Worm (Caenorhabditis elegans) whole organism, early embryonic: ENCODE measurements around the gene srbc-57.

ENCODE experiments used
- B0310.2 ChIP-seq: sonication (generic microtip); optimal IDR thresholded peaks from 2 replicates; lab custom pipeline; 2016; ENCODE audit warnings: mild to moderate bottlenecking, missing genetic modification characterization, missing compliant biosample characterization
- F13C5.2 ChIP-seq: sonication (generic microtip); optimal IDR thresholded peaks from 2 replicates; lab custom pipeline; 2017; ENCODE audit warnings: mild to moderate bottlenecking, missing genetic modification characterization, inconsistent platforms, missing compliant biosample characterization
- ama-1 ChIP-seq: fragments of 150-350 bp; optimal IDR thresholded peaks from 2 replicates; lab custom pipeline; 2014
- ets-7 ChIP-seq: sonication (generic microtip); optimal IDR thresholded peaks from 2 replicates; lab custom pipeline; 2016; ENCODE audit warnings: missing genotype, missing genetic modification characterization, missing compliant biosample characterization
- flt-1 ChIP-seq: fragments of 200-800 bp; sonication (Bioruptor generic); IDR thresholded peaks from 2 replicates; pipeline ENCODE4 v1.3.6; 2022; ENCODE audit warnings: missing genetic modification characterization, missing compliant biosample characterization
- hnd-1 ChIP-seq: sonication (generic microtip); optimal IDR thresholded peaks from 2 replicates; lab custom pipeline; 2016; ENCODE audit warnings: missing genetic modification characterization, missing compliant biosample characterization
- pes-1 ChIP-seq: fragments of 200-800 bp; sonication (Bioruptor generic); IDR thresholded peaks from 2 replicates; pipeline ENCODE4 v1.3.6; 2022; ENCODE audit warnings: missing genetic modification reagents, missing genetic modification characterization, missing compliant biosample characterization
- scrt-1 ChIP-seq: fragments of 200-800 bp; sonication (Bioruptor generic); IDR thresholded peaks from 2 replicates; pipeline ENCODE4 v1.3.6; 2022; ENCODE audit warnings: missing genetic modification characterization, missing compliant biosample characterization

ce11 chrV:467507-467906, 853 bp downstream of the srbc-57 start:
- no peak for TF ChIP-seq flt-1 (GFP tag; lab: Robert Waterston, UW)
- TF ChIP-seq ama-1 (lab: Kevin White, UChicago), result no peak
- TF ChIP-seq B0310.2 (tag; lab: Kevin White, UChicago), result no peak
- no peak for TF ChIP-seq scrt-1 (GFP tag; lab: Robert Waterston, UW)
- no peak for TF ChIP-seq ets-7
- no peak for TF ChIP-seq pes-1 (GFP tag; lab: Robert Waterston, UW)
- TF ChIP-seq hnd-1, result no peak
- TF ChIP-seq F13C5.2, result no peak
